Fruit fly (Drosophila melanogaster) whole organism, wandering third instar larva: ENCODE results near the gene Cyp9f3.

Experiments
- Abd-B ChIP-seq: fragments of >200 bp; optimal IDR thresholded peaks from 2 replicates; lab custom pipeline; 2017; ENCODE audit warnings: missing biosample characterization, missing genetic modification characterization
- CG32264 ChIP-seq: fragments of 200-800 bp; sonication (Bioruptor generic); optimal IDR thresholded peaks from 2 replicates; lab custom pipeline; 2016; ENCODE audit warnings: missing biosample characterization, missing genetic modification characterization
- CG9705 ChIP-seq: fragments of 200-800 bp; sonication (Bioruptor generic); optimal IDR thresholded peaks from 2 replicates; lab custom pipeline; 2018; ENCODE audit warnings: missing biosample characterization, mild to moderate bottlenecking, missing genetic modification characterization
- CrebA ChIP-seq: fragments of 200-800 bp; sonication (Bioruptor generic); optimal IDR thresholded peaks from 2 replicates; lab custom pipeline; 2016; ENCODE audit warnings: missing biosample characterization, mild to moderate bottlenecking, missing genetic modification characterization, borderline replicate concordance
- Dfd ChIP-seq: fragments of >200 bp; optimal IDR thresholded peaks from 2 replicates; lab custom pipeline; 2017; ENCODE audit warnings: missing biosample characterization, missing genetic modification characterization
- Dif ChIP-seq: fragments of 200-275, 200-300 bp; sonication (Bioruptor generic); optimal IDR thresholded peaks from 2 replicates; lab custom pipeline; 2018; ENCODE audit warnings: missing biosample characterization, missing genetic modification characterization; ENCODE audit not compliant: partially characterized antibody
- HLH106 ChIP-seq: fragments of 200-800 bp; optimal IDR thresholded peaks from 3 replicates; lab custom pipeline; 2019; ENCODE audit warnings: missing biosample characterization, mild to moderate bottlenecking, missing genetic modification characterization, moderate library complexity
- Hnf4 ChIP-seq: fragments of 200-800 bp; sonication (Bioruptor generic); optimal IDR thresholded peaks from 2 replicates; lab custom pipeline; 2016; ENCODE audit warnings: missing biosample characterization, mild to moderate bottlenecking, missing genetic modification characterization
- Hr78 ChIP-seq: fragments of >200 bp; optimal IDR thresholded peaks from 2 replicates; lab custom pipeline; 2017; ENCODE audit warnings: missing biosample characterization, missing genetic modification characterization
- Hr83 ChIP-seq: fragments of 200-300 bp; sonication (Bioruptor generic); optimal IDR thresholded peaks from 2 replicates; lab custom pipeline; 2016; ENCODE audit warnings: missing biosample characterization, mild to moderate bottlenecking, missing genetic modification characterization, moderate library complexity; ENCODE audit not compliant: poor library complexity, severe bottlenecking
- Jra ChIP-seq: sonication (Bioruptor generic); optimal IDR thresholded peaks from 2 replicates; lab custom pipeline; 2016; ENCODE audit warnings: missing biosample characterization, missing genetic modification characterization
- Mio ChIP-seq: sonication (Bioruptor generic); optimal IDR thresholded peaks from 2 replicates; lab custom pipeline; 2016; ENCODE audit warnings: missing biosample characterization, missing genetic modification characterization
- Myc ChIP-seq: fragments of >200 bp; optimal IDR thresholded peaks from 2 replicates; lab custom pipeline; 2017
- N ChIP-seq: fragments of >200 bp; optimal IDR thresholded peaks from 2 replicates; lab custom pipeline; 2018; ENCODE audit warnings: missing biosample characterization, missing external identifiers, missing genetic modification characterization
- Rel ChIP-seq, 2 experiments: fragments of 200-800 bp; sonication (Bioruptor generic) in 1 of 2; optimal IDR thresholded peaks; 2 replicates in 1 of 2; 3 replicates in 1 of 2; lab custom pipeline; 2016 to 2019; ENCODE audit warnings: mild to moderate bottlenecking in 2 of 2, missing biosample characterization in 2 of 2, missing genetic modification characterization in 2 of 2, moderate library complexity in 1 of 2
- Vsx2 ChIP-seq: fragments of 200-300, 225-300 bp; sonication (Bioruptor generic); optimal IDR thresholded peaks from 2 replicates; lab custom pipeline; 2018; ENCODE audit warnings: missing biosample characterization, missing genetic modification characterization; ENCODE audit not compliant: partially characterized antibody
- br ChIP-seq: fragments of 200-800 bp; sonication (Bioruptor generic); optimal IDR thresholded peaks from 2 replicates; lab custom pipeline; 2016; ENCODE audit warnings: missing biosample characterization, missing genetic modification characterization
- dl ChIP-seq, 2 experiments: fragments of 175-275, 200-275 bp in 1 of 2; fragments of 200-275 bp in 1 of 2; sonication (Bioruptor generic); optimal IDR thresholded peaks; lab custom pipeline; 2018; ENCODE audit warnings: mild to moderate bottlenecking in 2 of 2, missing biosample characterization in 2 of 2, missing genetic modification characterization in 2 of 2, moderate library complexity in 2 of 2; ENCODE audit not compliant: partially characterized antibody in 2 of 2, insufficient read depth in 1 of 2
- dsf ChIP-seq: sonication (Bioruptor generic); optimal IDR thresholded peaks from 2 replicates; lab custom pipeline; 2016; ENCODE audit warnings: missing biosample characterization, missing genetic modification characterization, borderline replicate concordance
- ey ChIP-seq: fragments of 200-800 bp; sonication (Bioruptor generic); optimal IDR thresholded peaks from 2 replicates; lab custom pipeline; 2016; ENCODE audit warnings: missing biosample characterization, missing genetic modification characterization
- foxo ChIP-seq, 2 experiments: fragments of 200-800 bp; sonication (Bioruptor generic); optimal IDR thresholded peaks; 2 replicates in 1 of 2; 3 replicates in 1 of 2; lab custom pipeline; 2016 to 2017; ENCODE audit warnings: missing biosample characterization in 2 of 2, missing genetic modification characterization in 2 of 2
- fru ChIP-seq: fragments of 200-800 bp; sonication (Bioruptor generic); optimal IDR thresholded peaks from 3 replicates; lab custom pipeline; 2016; ENCODE audit warnings: missing biosample characterization, mild to moderate bottlenecking, missing genetic modification characterization
- h ChIP-seq: fragments of 200-800 bp; sonication (Bioruptor generic); optimal IDR thresholded peaks from 3 replicates; lab custom pipeline; 2016; ENCODE audit warnings: missing biosample characterization, mild to moderate bottlenecking, missing genetic modification characterization
- jim ChIP-seq: fragments of 175-275, 200-325 bp; sonication (Bioruptor generic); optimal IDR thresholded peaks from 2 replicates; lab custom pipeline; 2016; ENCODE audit warnings: missing biosample characterization, mild to moderate bottlenecking, missing genetic modification characterization
- lola ChIP-seq: fragments of >200 bp; optimal IDR thresholded peaks from 2 replicates; lab custom pipeline; 2017; ENCODE audit warnings: missing biosample characterization, missing genetic modification characterization
- pan ChIP-seq: fragments of >200 bp; optimal IDR thresholded peaks from 2 replicates; lab custom pipeline; 2017
- psq ChIP-seq: fragments of 200-800 bp; sonication (Bioruptor generic); optimal IDR thresholded peaks from 3 replicates; lab custom pipeline; 2017; ENCODE audit warnings: missing biosample characterization, mild to moderate bottlenecking, missing genetic modification characterization, moderate library complexity
- sage ChIP-seq: fragments of 200-800 bp; sonication (Bioruptor generic); optimal IDR thresholded peaks from 2 replicates; lab custom pipeline; 2016; ENCODE audit warnings: missing biosample characterization, mild to moderate bottlenecking, missing genetic modification characterization
- sv ChIP-seq: fragments of 200-800 bp; sonication (Bioruptor generic); optimal IDR thresholded peaks from 3 replicates; lab custom pipeline; 2016; ENCODE audit warnings: missing biosample characterization, missing genetic modification characterization
- usp ChIP-seq: fragments of >200 bp; optimal IDR thresholded peaks from 2 replicates; lab custom pipeline; 2017; ENCODE audit warnings: missing biosample characterization, missing genetic modification characterization
- woc ChIP-seq: sonication (Bioruptor generic); optimal IDR thresholded peaks from 2 replicates; lab custom pipeline; 2016; ENCODE audit warnings: missing biosample characterization, mild to moderate bottlenecking, missing genetic modification characterization

Gene Cyp9f3

dm6 chr3R:12384274-12384673, 14.5 kb downstream of the Cyp9f3 start:
- TF ChIP-seq Jra (GFP tag; lab: Kevin White, UChicago) (no peak), fru (GFP tag; lab: Kevin White, UChicago) (no peak), jim (GFP tag; lab: Kevin White, UChicago) (no peak), CG9705 (GFP tag; lab: Kevin White, UChicago) (no peak), Myc (lab: Kevin White, UChicago) (no peak), woc (GFP tag; lab: Kevin White, UChicago) (no peak), N (GFP tag; lab: Kevin White, UChicago) (no peak)

dm6 chr3R:12383784-12384183, 14.9 kb downstream of the Cyp9f3 start:
- TF ChIP-seq psq, result no peak
- no peak for TF ChIP-seq N (GFP tag; lab: Kevin White, UChicago)
- TF ChIP-seq Hr83 (GFP tag; lab: Kevin White, UChicago), result no peak
- TF ChIP-seq Jra (GFP tag; lab: Kevin White, UChicago), result no peak
- TF ChIP-seq CrebA (GFP tag; lab: Kevin White, UChicago), result peak; percentile 14
- no peak for TF ChIP-seq Hr78
- no peak for TF ChIP-seq Rel (GFP tag; optimal IDR thresholded peaks at IDR 0.05; lab: Kevin White, UChicago)
- peak; percentile 87 for TF ChIP-seq Rel (tag; optimal IDR thresholded peaks at IDR 0.05; lab: Kevin White, UChicago)
- TF ChIP-seq Vsx2 (GFP tag; lab: Kevin White, UChicago), result no peak
- TF ChIP-seq Hnf4 (GFP tag; lab: Kevin White, UChicago), result no peak
- no peak for TF ChIP-seq foxo (GFP tag; optimal IDR thresholded peaks at IDR 0.05; lab: Kevin White, UChicago)
- TF ChIP-seq CG9705 (GFP tag; lab: Kevin White, UChicago), result no peak
- TF ChIP-seq Dif (GFP tag; lab: Kevin White, UChicago), result no peak
- no peak for TF ChIP-seq ey (GFP tag; lab: Kevin White, UChicago)
- no peak for TF ChIP-seq jim (GFP tag; lab: Kevin White, UChicago)
- TF ChIP-seq HLH106, result no peak

dm6 chr3R:12383036-12383435, 15.7 kb downstream of the Cyp9f3 start, which contains the start of gene GstD11:
TSS of gene GstD11 (plus strand) at chr3R:12383336.
- TF ChIP-seq CrebA (GFP tag; lab: Kevin White, UChicago) (no peak), Jra (GFP tag; lab: Kevin White, UChicago) (no peak), woc (GFP tag; lab: Kevin White, UChicago) (no peak), Hr78 (no peak), CG32264 (GFP tag; lab: Kevin White, UChicago) (no peak)
- TF ChIP-seq, all 38 proteins: peak for 0

dm6 chr3R:12382563-12382962, 16.2 kb downstream of the Cyp9f3 start, which contains the start of gene CG10035:
TSS of gene CG10035 (minus strand) at chr3R:12382691.
- TF ChIP-seq lola (GFP tag; lab: Kevin White, UChicago) (no peak), Dif (GFP tag; lab: Kevin White, UChicago) (no peak), Mio (GFP tag; lab: Kevin White, UChicago) (no peak)

dm6 chr3R:12381130-12381700, 17.5 kb downstream of the Cyp9f3 start:
- no peak for TF ChIP-seq N (GFP tag; lab: Kevin White, UChicago)
- no peak for TF ChIP-seq Mio (GFP tag; lab: Kevin White, UChicago)
- no peak for TF ChIP-seq Abd-B (GFP tag; lab: Kevin White, UChicago)
- TF ChIP-seq sv (GFP tag; lab: Kevin White, UChicago), result no peak
- no peak for TF ChIP-seq dsf (GFP tag; lab: Kevin White, UChicago)
- no peak for TF ChIP-seq foxo (GFP tag; optimal IDR thresholded peaks at IDR 0.05; lab: Kevin White, UChicago)
- no peak for TF ChIP-seq pan (lab: Kevin White, UChicago)
- TF ChIP-seq CG32264 (GFP tag; lab: Kevin White, UChicago), result no peak
- TF ChIP-seq sage (GFP tag; lab: Kevin White, UChicago), result no peak
- TF ChIP-seq, all 38 proteins: peak for 0

DNA sequence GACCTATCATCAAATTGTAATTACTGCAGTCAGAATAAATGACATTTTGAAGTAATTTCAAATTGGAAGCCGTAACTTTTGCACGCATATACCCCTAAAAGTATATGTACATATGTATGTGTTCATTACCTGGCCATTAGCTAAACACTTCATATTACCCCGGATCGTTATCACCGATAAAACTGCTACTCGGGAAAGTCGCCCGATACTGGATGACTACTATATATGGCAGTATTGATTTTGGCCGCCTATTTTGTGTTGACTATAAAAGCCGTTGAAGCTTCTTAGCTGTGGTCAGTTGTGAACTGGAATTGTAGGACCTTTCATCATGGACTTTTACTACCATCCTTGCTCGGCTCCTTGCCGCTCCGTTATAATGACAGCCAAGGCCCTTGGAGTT, 19.0 kb downstream of the Cyp9f3 start, which contains the start of gene GstD8:
Gene GstD8, plus strand, starts transcription at position 301 of the 400 bp plus-strand sequence.
- no peak for TF ChIP-seq h (GFP tag; lab: Kevin White, UChicago)
- TF ChIP-seq br, result no peak
- no peak for TF ChIP-seq fru (GFP tag; lab: Kevin White, UChicago)
- TF ChIP-seq dsf (GFP tag; lab: Kevin White, UChicago), result no peak
- no peak for TF ChIP-seq Dfd (GFP tag; lab: Kevin White, UChicago)
- no peak for TF ChIP-seq usp
- TF ChIP-seq lola (GFP tag; lab: Kevin White, UChicago), result no peak
- TF ChIP-seq Hr83 (GFP tag; lab: Kevin White, UChicago), result no peak
- TF ChIP-seq psq, result no peak
- TF ChIP-seq foxo (GFP tag; optimal IDR thresholded peaks at IDR 0.05; lab: Kevin White, UChicago), result no peak
- no peak for TF ChIP-seq Hnf4 (GFP tag; lab: Kevin White, UChicago)
- TF ChIP-seq dl (GFP tag; optimal IDR thresholded peaks at IDR 0.05; lab: Kevin White, UChicago; ENCODE audit: insufficient read depth in 1 of 2, partially characterized antibody in 2 of 2), result no peak
